Worm (Caenorhabditis elegans) whole organism, young adult: ENCODE data around the gene R10D12.7.

ENCODE experiments used
- T26A5.8 ChIP-seq: sonication (generic microtip); optimal IDR thresholded peaks from 2 replicates; lab custom pipeline; 2016; ENCODE audit warnings: missing genetic modification characterization, missing compliant biosample characterization
- dpl-1 ChIP-seq: fragments of 150-350 bp; optimal IDR thresholded peaks from 2 replicates; lab custom pipeline; 2014; ENCODE audit warnings: missing biosample characterization, missing genetic modification reagents, missing genetic modification characterization
- egrh-3 ChIP-seq: fragments of 200-800 bp; sonication (Bioruptor generic); IDR thresholded peaks from 2 replicates; pipeline ENCODE4 v1.3.6; 2022; ENCODE audit warnings: missing genetic modification reagents, missing genetic modification characterization, missing compliant biosample characterization
- fkh-3 ChIP-seq: sonication (generic microtip); optimal IDR thresholded peaks from 2 replicates; lab custom pipeline; 2016; ENCODE audit warnings: mild to moderate bottlenecking, missing genetic modification characterization, missing compliant biosample characterization
- hmg-1.2 ChIP-seq: fragments of 200-800 bp; sonication (Bioruptor generic); IDR thresholded peaks from 2 replicates; pipeline ENCODE4 v1.3.6; 2022; ENCODE audit warnings: missing genetic modification reagents, missing genetic modification characterization, missing compliant biosample characterization
- lin-26 ChIP-seq: fragments of 200-800 bp; sonication (Bioruptor generic); IDR thresholded peaks from 2 replicates; pipeline ENCODE4 v1.3.6; 2022; ENCODE audit warnings: missing genetic modification reagents, missing genetic modification characterization, missing compliant biosample characterization
- rpc-1 ChIP-seq, 2 experiments: fragments of 150-350 bp in 1 of 2; sonication (generic microtip) in 1 of 2; optimal IDR thresholded peaks; 2 replicates each; lab custom pipeline; 2014 to 2018; ENCODE audit warnings: missing biosample characterization in 1 of 2, missing genetic modification characterization in 1 of 2, missing genetic modification reagents in 1 of 2, missing genotype in 1 of 2
- snpc-1.1 ChIP-seq: sonication (generic microtip); optimal IDR thresholded peaks from 2 replicates; lab custom pipeline; 2017; ENCODE audit warnings: missing genetic modification characterization, mild to moderate bottlenecking, missing compliant biosample characterization, antibody characterized with exemption, moderate library complexity, missing genotype, missing genetic modification reagents; ENCODE audit not compliant: insufficient read depth
- snpc-3.4 ChIP-seq: sonication (generic microtip); optimal IDR thresholded peaks from 2 replicates; lab custom pipeline; 2017; ENCODE audit warnings: missing genetic modification characterization, mild to moderate bottlenecking, missing compliant biosample characterization, antibody characterized with exemption, moderate library complexity, missing genotype, missing genetic modification reagents
- snpc-4 ChIP-seq, 5 experiments: fragments of 150-350 bp in 1 of 5; sonication (generic microtip) in 4 of 5; optimal IDR thresholded peaks; 2 replicates each; lab custom pipeline; 2014 to 2018; ENCODE audit warnings: missing genetic modification characterization in 5 of 5, missing biosample characterization in 3 of 5, antibody characterized with exemption in 2 of 5, mild to moderate bottlenecking in 2 of 5, missing compliant biosample characterization in 2 of 5, missing genotype in 2 of 5, moderate library complexity in 2 of 5, missing genetic modification reagents in 1 of 5
- sptf-2 ChIP-seq: fragments of 200-800 bp; sonication (Bioruptor generic); optimal IDR thresholded peaks from 2 replicates; lab custom pipeline; 2018; ENCODE audit warnings: mild to moderate bottlenecking, missing genetic modification characterization, missing compliant biosample characterization
- ztf-22 ChIP-seq: fragments of 200-800 bp; sonication (Bioruptor generic); optimal IDR thresholded peaks from 2 replicates; lab custom pipeline; 2018; ENCODE audit warnings: mild to moderate bottlenecking, missing genetic modification characterization, moderate library complexity, missing compliant biosample characterization
- ztf-26 ChIP-seq: sonication (generic microtip); optimal IDR thresholded peaks from 2 replicates; lab custom pipeline; 2017; ENCODE audit warnings: missing genetic modification characterization, missing compliant biosample characterization

The R10D12.7 gene

ce11 chrV:13992017-13992416 lies 42.2 kb downstream of the R10D12.7 start:
- TF ChIP-seq snpc-1.1 (tag; lab: Kevin White, UChicago) (peak; percentile 77), hmg-1.2 (GFP tag; lab: Robert Waterston, UW) (peak; percentile 34; the same call in 1 of the 2 replicates), snpc-4 (GFP tag; optimal IDR thresholded peaks at IDR 0.05; lab: Kevin White, UChicago) (peak; percentile 32), snpc-4 (tag; optimal IDR thresholded peaks at IDR 0.05; lab: Kevin White, UChicago) (peak in 3 of 4 experiments; percentile 58 to 90 (median 89)), snpc-3.4 (tag; lab: Kevin White, UChicago) (peak; percentile 27)

DNA sequence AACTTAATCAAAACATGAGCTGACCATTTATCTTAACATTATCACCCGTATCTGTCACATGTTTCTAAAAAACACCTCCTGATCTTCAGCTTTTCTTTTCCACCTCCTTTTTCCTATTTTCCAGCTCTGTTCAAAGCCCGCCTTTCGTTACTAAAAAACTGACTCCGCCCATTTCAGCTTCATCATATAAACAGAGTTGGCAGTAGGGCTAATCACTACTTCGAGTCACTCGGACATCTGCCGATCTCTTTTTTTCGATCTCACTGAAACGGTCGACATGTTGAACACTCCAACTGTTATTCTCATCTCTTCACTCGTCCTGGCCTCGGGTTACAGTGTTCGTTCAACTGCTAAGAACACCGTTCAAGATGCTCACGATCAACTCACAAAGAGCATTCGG lies 42.6 kb downstream of the R10D12.7 start, which contains the start of gene droe-4:
TSS of gene droe-4 (plus strand) at position 172 of the 400 bp plus-strand sequence.
- TF ChIP-seq ztf-22 (GFP tag; lab: Kevin White, UChicago): no peak

DNA sequence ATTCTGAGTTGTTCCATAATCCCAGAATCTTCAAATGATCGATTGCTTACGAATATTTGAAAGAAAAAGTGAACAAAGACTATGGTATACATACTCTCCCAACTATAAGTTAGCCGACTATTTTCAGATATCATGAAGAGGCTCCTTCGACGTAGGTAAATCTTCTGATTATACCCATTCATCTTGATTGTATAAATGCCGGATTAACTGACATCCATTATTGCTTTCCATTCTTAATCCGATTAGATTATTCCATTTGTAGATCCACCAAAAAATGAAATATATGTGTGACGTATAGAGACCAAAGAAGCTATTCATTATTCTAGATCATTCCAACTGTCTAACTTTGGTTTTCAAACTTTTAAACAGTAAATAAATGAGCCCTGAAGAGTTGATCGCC lies 43.6 kb downstream of the R10D12.7 start:
- TF ChIP-seq sptf-2 (GFP tag; lab: Kevin White, UChicago) (no peak), ztf-26 (tag; lab: Kevin White, UChicago) (no peak), egrh-3 (GFP tag; lab: Robert Waterston, UW) (no peak), lin-26 (no peak), rpc-1 (optimal IDR thresholded peaks at IDR 0.05; lab: Kevin White, UChicago) (no peak), rpc-1 (tag; optimal IDR thresholded peaks at IDR 0.05; lab: Kevin White, UChicago) (no peak), dpl-1 (GFP tag; lab: Kevin White, UChicago) (no peak), T26A5.8 (no peak), snpc-3.4 (tag; lab: Kevin White, UChicago) (no peak), fkh-3 (tag; lab: Kevin White, UChicago) (no peak)
